Fruit fly (Drosophila melanogaster) whole organism, pupa: ENCODE data around the gene CG4210.

Experiments used
- CG12605 ChIP-seq: fragments of 200-800 bp; sonication (Bioruptor generic); IDR thresholded peaks from 2 replicates; pipeline ENCODE4 v1.3.6; 2022; ENCODE audit warnings: missing biosample characterization, missing genetic modification characterization
- CG34367 ChIP-seq: fragments of 200-800 bp; sonication (Bioruptor generic); optimal IDR thresholded peaks from 2 replicates; lab custom pipeline; 2018; ENCODE audit warnings: missing biosample characterization, mild to moderate bottlenecking, missing genetic modification characterization
- CG9948 ChIP-seq: fragments of 200-800 bp; sonication (Bioruptor generic); optimal IDR thresholded peaks from 2 replicates; lab custom pipeline; 2018; ENCODE audit warnings: missing biosample characterization, mild to moderate bottlenecking, missing genetic modification characterization, moderate library complexity
- EcR ChIP-seq: fragments of 200-800 bp; sonication (Bioruptor generic); optimal IDR thresholded peaks from 3 replicates; lab custom pipeline; 2019; ENCODE audit warnings: missing biosample characterization, missing genetic modification characterization, mild to moderate bottlenecking, moderate library complexity, missing genetic modification reagents
- Pif1A ChIP-seq: fragments of 200-800 bp; sonication (Bioruptor generic); optimal IDR thresholded peaks from 3 replicates; lab custom pipeline; 2016; ENCODE audit warnings: missing biosample characterization, missing genetic modification characterization

DNA sequence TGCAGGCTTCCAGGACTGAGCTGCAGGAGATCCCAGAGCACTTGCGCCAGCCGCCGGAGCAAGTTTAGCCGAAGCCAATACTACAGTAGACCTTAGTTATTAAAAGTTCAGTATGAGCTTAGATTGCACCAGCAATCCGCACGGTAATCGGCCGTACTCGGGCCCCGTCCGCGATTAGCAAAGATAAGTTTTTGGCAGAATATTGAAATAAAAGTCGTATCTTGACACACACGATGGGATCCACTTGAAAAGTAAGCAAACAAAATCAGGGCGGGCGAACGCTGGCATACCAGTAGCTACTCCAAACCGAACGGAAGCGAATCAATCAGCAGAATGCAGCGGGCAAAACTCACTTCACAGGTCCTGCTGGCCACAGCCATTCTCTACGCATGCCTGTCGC, 16.5 kb downstream of the CG4210 start, which contains the start of gene CG34316:
- TF ChIP-seq CG34367 (tag; lab: Kevin White, UChicago) (no peak), CG12605 (GFP tag; lab: Robert Waterston, UW) (no peak), EcR (GFP tag; lab: Kevin White, UChicago) (no peak), Pif1A (no peak), CG9948 (tag; lab: Kevin White, UChicago) (no peak)
